Worm (Caenorhabditis elegans): ENCODE data around the gene spe-44.

spe-44 gene

DNA sequence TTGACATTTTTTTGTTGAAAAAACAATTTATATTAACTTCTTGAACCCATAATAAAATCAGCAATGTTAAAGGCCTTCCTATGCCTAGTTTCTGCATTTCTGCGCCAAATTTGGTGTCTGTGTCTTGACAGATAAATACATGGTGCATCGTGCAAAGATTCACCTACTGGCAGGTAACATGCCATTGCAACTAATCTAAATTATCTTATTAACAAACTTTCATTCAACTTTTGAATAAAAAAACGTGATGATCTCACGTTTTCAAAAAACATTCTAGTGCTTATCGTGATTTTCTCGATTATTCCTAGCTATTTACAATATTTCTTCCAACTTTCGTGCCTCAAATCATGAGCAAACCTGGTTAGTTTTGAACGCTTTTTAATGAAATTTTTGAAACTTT, 2.6 kb upstream of the spe-44 start, which contains the start of gene C25G4.7:
Gene C25G4.7, plus strand, starts transcription at position 301 of the 400 bp plus-strand sequence.
- TF ChIP-seq unc-120 (tag; optimal IDR thresholded peaks at IDR 0.05; ENCODE audit: poor library complexity, severe bottlenecking): no peak
- no peak for TF ChIP-seq cnd-1 (tag; optimal IDR thresholded peaks at IDR 0.05)
- no peak for TF ChIP-seq pha-4 (tag; optimal IDR thresholded peaks at IDR 0.05)
- no peak for TF ChIP-seq ztf-11 (tag; optimal IDR thresholded peaks at IDR 0.05)
- no peak for TF ChIP-seq sem-2 (GFP tag; optimal IDR thresholded peaks at IDR 0.05)
- no peak for TF ChIP-seq ham-2 (GFP tag; optimal IDR thresholded peaks at IDR 0.05)
- no peak for TF ChIP-seq tbx-8 (GFP tag; optimal IDR thresholded peaks at IDR 0.05)
- no peak for TF ChIP-seq ceh-83 (GFP tag; optimal IDR thresholded peaks at IDR 0.05)

- TF ChIP-seq M03D4.4 (tag; optimal IDR thresholded peaks at IDR 0.05) (no peak), cnd-1 (tag; optimal IDR thresholded peaks at IDR 0.05) (no peak), ceh-43 (GFP tag; optimal IDR thresholded peaks at IDR 0.05) (no peak), sem-2 (GFP tag; optimal IDR thresholded peaks at IDR 0.05) (no peak), ceh-39 (tag; optimal IDR thresholded peaks at IDR 0.05) (no peak), ham-2 (GFP tag; optimal IDR thresholded peaks at IDR 0.05) (no peak), nhr-76 (tag; optimal IDR thresholded peaks at IDR 0.05) (no peak), bed-3 (GFP tag; optimal IDR thresholded peaks at IDR 0.05) (no peak), tbx-8 (GFP tag; optimal IDR thresholded peaks at IDR 0.05) (no peak), mep-1 (tag; optimal IDR thresholded peaks at IDR 0.05) (no peak), sptf-1 (tag; optimal IDR thresholded peaks at IDR 0.05) (no peak), lin-13 (tag; optimal IDR thresholded peaks at IDR 0.05) (no peak), ceh-83 (GFP tag; optimal IDR thresholded peaks at IDR 0.05) (no peak), lsy-2 (tag; optimal IDR thresholded peaks at IDR 0.05) (no peak), nhr-2 (tag; optimal IDR thresholded peaks at IDR 0.05) (no peak), elt-3 (tag; optimal IDR thresholded peaks at IDR 0.05) (no peak), mls-2 (tag; optimal IDR thresholded peaks at IDR 0.05) (no peak)
Measured at ce11 chrIV:12454750-12455149, 735 bp upstream of the spe-44 start, which contains the start of gene smz-1. Gene smz-1 (plus strand): TSS chrIV:12455050.

ce11 chrIV:12451225-12451831, 2.7 kb downstream of the spe-44 start, which contains the start of gene dpy-26:
Gene dpy-26 (minus strand): TSS chrIV:12451335.
- TF ChIP-seq ceh-39 (tag; optimal IDR thresholded peaks at IDR 0.05) (peak; percentile 17), cnd-1 (tag; optimal IDR thresholded peaks at IDR 0.05) (no peak), ces-1 (GFP tag; optimal IDR thresholded peaks at IDR 0.05) (no peak), M03D4.4 (tag; optimal IDR thresholded peaks at IDR 0.05) (no peak), pha-4 (tag; optimal IDR thresholded peaks at IDR 0.05) (peak; percentile 6), unc-120 (tag; optimal IDR thresholded peaks at IDR 0.05; ENCODE audit: poor library complexity, severe bottlenecking) (no peak), mep-1 (tag; optimal IDR thresholded peaks at IDR 0.05) (peak; percentile 58), lsy-2 (tag; optimal IDR thresholded peaks at IDR 0.05) (peak; percentile 25), lin-32 (GFP tag; optimal IDR thresholded peaks at IDR 0.05) (no peak)

DNA sequence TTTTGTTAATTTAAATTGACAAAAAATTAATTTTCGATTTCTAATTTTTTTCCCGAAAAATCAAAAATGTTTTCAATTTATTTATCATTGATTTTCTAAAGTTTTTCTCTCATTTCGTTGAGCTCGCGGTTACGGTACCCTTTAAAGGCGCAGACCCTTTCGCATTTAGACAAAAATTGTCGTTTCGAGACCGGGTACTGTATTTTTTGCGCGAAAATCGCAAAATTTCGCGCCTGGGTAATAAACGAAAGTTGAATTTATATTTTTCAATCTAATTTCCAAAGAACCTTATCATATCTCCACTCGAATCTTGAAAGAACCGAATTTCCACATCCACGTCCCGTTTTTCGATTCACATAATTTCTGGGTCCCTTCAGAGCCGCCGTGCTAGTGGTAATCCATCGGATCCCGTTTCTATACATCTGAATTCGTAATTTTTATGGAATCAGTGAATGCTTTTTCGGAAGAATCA, 8.5 kb downstream of the spe-44 start, which contains the start of gene C25G4.3:
Gene C25G4.3, minus strand, starts transcription at position 422 of the 472 bp plus-strand sequence.
- no peak for TF ChIP-seq ceh-83 (GFP tag; optimal IDR thresholded peaks at IDR 0.05)
- no peak for TF ChIP-seq blmp-1 (tag; optimal IDR thresholded peaks at IDR 0.05)
- no peak for TF ChIP-seq ceh-39 (tag; optimal IDR thresholded peaks at IDR 0.05)
- TF ChIP-seq sem-2 (GFP tag; optimal IDR thresholded peaks at IDR 0.05): no peak
- no peak for TF ChIP-seq snpc-4 (tag; optimal IDR thresholded peaks at IDR 0.05)
- no peak for TF ChIP-seq mab-5 (tag; optimal IDR thresholded peaks at IDR 0.05)
- no peak for TF ChIP-seq ceh-43 (GFP tag; optimal IDR thresholded peaks at IDR 0.05)
- TF ChIP-seq hlh-1 (tag; optimal IDR thresholded peaks at IDR 0.05): no peak
- no peak for TF ChIP-seq lin-32 (GFP tag; optimal IDR thresholded peaks at IDR 0.05)
- TF ChIP-seq M03D4.4 (tag; optimal IDR thresholded peaks at IDR 0.05): no peak
- no peak for TF ChIP-seq lin-13 (tag; optimal IDR thresholded peaks at IDR 0.05)
- TF ChIP-seq tbx-8 (GFP tag; optimal IDR thresholded peaks at IDR 0.05): no peak
- TF ChIP-seq mep-1 (tag; optimal IDR thresholded peaks at IDR 0.05): no peak
- no peak for TF ChIP-seq pha-4 (tag; optimal IDR thresholded peaks at IDR 0.05)
- TF ChIP-seq ces-1 (GFP tag; optimal IDR thresholded peaks at IDR 0.05): no peak
- TF ChIP-seq bed-3 (GFP tag; optimal IDR thresholded peaks at IDR 0.05): no peak
- TF ChIP-seq sptf-1 (tag; optimal IDR thresholded peaks at IDR 0.05): no peak
- TF ChIP-seq nhr-76 (tag; optimal IDR thresholded peaks at IDR 0.05): no peak

- no peak for TF ChIP-seq unc-39 (tag; optimal IDR thresholded peaks at IDR 0.05)
- no peak for TF ChIP-seq zip-8 (tag; optimal IDR thresholded peaks at IDR 0.05)
- no peak for TF ChIP-seq bed-3 (GFP tag; optimal IDR thresholded peaks at IDR 0.05)
- TF ChIP-seq mls-2 (tag; optimal IDR thresholded peaks at IDR 0.05): no peak
- no peak for TF ChIP-seq blmp-1 (tag; optimal IDR thresholded peaks at IDR 0.05)
- no peak for TF ChIP-seq M03D4.4 (tag; optimal IDR thresholded peaks at IDR 0.05)
- TF ChIP-seq hlh-1 (tag; optimal IDR thresholded peaks at IDR 0.05): no peak
Measured at ce11 chrIV:12443936-12444335, 10.1 kb downstream of the spe-44 start, which contains the start of gene C25G4.2. Gene C25G4.2 (minus strand): TSS chrIV:12444035.
